Fruit fly (Drosophila melanogaster) S2 (cell line): ENCODE measurements around the gene CG14095.
"Not testable (repeated sequence)": the region's sequence is repeated elsewhere in the genome, so short reads cannot be mapped to it uniquely, and the experiment has no call there.

Source experiments
- CG8478 ChIP-seq: fragments of >200 bp; optimal IDR thresholded peaks from 2 replicates; lab custom pipeline; 2018
- CTCF ChIP-seq, 2 experiments: fragments of >200 bp; optimal IDR thresholded peaks; 2 replicates each; lab custom pipeline; 2018

Gene CG14095

DNA sequence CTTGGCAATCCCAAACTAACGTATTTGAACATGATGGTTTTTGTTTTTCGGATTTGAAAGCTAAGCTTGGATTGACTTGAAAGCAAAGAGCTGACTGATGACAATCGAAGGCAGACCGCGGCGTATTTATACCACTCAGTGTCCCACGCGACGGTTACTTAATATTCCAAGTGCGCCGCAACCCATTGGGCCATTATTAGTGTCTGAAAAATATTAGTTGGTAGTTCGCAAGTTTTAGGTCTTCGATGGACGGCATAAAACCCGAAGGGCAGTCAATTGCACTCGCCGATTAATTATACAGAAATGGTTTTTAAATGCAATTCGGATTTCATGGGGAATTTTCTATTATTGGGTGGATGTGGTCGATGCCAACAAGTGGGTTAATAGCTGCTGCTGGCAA lies at the start of gene CG14095:
TSS of gene CG14095 (minus strand) at position 101 of the 400 bp plus-strand sequence.
- TF ChIP-seq CG8478 (lab: Kevin White, UChicago) (no peak), CTCF (optimal IDR thresholded peaks at IDR 0.05; lab: Kevin White, UChicago) (no peak)

DNA sequence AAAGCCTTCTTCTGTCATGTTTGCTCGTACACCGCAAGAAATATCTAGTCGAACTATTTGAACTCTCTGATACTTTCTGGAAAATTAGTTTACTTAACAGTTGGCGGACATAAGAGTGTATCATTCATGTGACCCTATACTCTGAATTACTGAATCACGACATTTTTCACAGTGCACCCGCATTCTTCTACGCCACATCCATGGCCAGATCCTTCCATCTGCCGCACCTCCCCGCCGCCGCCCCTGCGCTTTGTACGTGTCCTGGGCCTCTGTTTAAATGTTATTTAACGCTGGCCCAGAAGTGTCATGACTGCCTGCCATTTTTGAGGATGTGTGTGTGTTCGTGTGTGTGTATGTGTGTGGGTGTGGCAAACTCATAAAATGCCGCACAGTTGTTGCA lies 48.1 kb upstream of the CG14095 start:
- TF ChIP-seq CG8478 (lab: Kevin White, UChicago) (no peak), CTCF (optimal IDR thresholded peaks at IDR 0.05; lab: Kevin White, UChicago) (no peak)

- no peak for TF ChIP-seq CG8478 (lab: Kevin White, UChicago)
- no peak for TF ChIP-seq CTCF (optimal IDR thresholded peaks at IDR 0.05; lab: Kevin White, UChicago)
Measured at dm6 chr3L:19504719-19505118, 40.2 kb upstream of the CG14095 start.

dm6 chr3L:19503770-19504169 lies 39.2 kb upstream of the CG14095 start, which contains the start of gene CG9452:
Gene CG9452 (minus strand): TSS chr3L:19503870.
- TF ChIP-seq CG8478 (lab: Kevin White, UChicago), result no peak
- no peak for TF ChIP-seq CTCF (optimal IDR thresholded peaks at IDR 0.05; lab: Kevin White, UChicago)

DNA sequence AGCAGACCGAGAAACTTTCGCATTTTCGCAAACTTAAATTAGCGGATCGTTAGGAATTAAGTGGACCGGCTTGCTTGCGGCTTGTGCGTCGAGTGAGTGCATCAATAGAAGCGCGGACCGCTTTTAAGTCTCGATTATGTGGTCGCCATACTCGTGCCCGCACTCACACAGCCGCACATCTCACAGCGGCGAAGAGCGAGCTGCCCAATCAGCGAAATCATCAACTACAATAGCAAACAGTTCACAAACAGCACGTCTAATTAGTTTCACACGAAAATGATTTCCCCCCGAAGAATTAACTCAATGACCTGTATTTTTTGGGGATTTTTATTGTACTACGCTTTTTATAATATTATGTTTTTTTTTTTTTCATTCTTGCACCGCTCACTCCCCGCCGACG lies 36.1 kb upstream of the CG14095 start, which contains the start of gene CG9451:
TSS of gene CG9451 (minus strand) at position 101 of the 400 bp plus-strand sequence.
- TF ChIP-seq CTCF (optimal IDR thresholded peaks at IDR 0.05; lab: Kevin White, UChicago), result no peak
- no peak for TF ChIP-seq CG8478 (lab: Kevin White, UChicago)

DNA sequence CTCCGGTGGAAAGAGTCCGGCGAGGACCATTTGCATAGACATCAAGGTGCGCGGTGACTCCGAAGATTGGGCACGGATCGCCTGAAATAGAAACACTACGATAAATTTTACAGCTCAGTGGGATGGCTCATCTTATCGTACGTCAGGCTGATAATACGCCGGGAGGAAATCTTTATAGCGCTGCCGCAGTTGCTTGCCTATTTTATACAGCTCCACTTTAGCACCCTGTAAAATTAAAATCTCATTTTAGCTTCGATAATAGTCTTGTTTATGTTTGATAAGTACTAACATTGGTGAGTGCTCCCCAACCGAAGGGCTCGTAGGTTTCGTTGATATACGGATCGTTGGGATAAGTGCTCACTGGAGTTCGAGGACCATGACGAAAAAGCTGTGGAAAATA lies 34.8 kb upstream of the CG14095 start:
- no peak for TF ChIP-seq CTCF (optimal IDR thresholded peaks at IDR 0.05; lab: Kevin White, UChicago)
- TF ChIP-seq CG8478 (lab: Kevin White, UChicago), result no peak

DNA sequence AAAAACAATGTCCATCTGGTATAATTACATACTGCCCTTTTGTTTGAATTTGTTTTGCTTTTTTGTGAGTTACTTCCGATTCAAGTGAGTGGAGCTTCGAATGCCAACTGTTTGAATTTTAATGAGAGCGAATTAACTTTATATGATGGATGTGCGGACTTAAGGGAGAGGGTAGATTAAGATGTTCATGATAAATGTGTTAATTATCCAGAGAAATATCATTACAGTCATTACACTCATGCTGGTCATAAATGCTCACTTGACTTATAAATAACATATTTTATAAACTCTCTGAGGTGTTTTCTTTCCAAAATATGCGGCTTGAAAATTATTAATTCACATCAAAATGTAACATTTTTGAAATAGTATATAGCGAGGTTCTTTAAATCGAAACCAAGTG lies 33.1 kb upstream of the CG14095 start, which contains the start of gene CG9449:
TSS of gene CG9449 (minus strand) at position 101 of the 400 bp plus-strand sequence.
- TF ChIP-seq CG8478 (lab: Kevin White, UChicago) (no peak), CTCF (optimal IDR thresholded peaks at IDR 0.05; lab: Kevin White, UChicago) (no peak)

DNA sequence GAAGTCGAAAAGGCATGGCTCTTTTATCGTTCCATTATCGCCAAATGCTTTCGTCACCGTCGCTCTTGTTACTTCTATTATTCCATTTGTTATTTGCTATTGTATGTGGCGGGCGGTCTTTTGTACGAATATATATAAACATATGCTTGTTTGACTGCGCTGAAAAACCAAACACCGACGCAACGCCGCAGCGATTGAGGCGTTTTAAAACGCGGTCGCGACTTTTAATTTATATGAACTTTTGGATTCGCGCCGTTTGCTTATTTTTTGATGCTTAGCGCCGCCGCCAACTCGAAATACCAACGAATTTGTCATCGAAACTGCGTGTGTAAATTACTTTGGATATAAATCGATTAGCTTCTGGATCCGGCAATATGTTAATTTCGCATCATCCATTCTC lies 32.6 kb upstream of the CG14095 start:
- TF ChIP-seq CG8478 (lab: Kevin White, UChicago) (no peak), CTCF (optimal IDR thresholded peaks at IDR 0.05; lab: Kevin White, UChicago) (no peak)

DNA sequence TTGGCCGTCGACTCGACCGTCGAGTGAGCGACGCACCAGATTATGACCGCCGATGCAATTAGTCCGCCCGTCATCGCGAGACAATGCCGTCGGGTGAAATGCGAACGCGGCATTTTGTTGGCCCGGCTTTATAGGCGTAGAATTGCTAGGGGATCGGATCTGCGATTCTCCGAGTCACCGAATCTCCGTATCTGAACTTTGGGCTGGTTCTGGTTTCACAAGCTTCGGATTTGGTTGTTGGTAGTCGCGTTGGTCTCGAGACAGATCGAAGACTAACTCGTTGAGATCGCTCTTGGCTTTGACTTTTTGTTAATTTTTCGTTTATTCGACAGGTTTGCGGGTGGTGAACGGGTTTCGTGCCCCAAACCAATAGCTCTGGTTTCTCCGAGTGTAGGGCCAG lies 32.0 kb upstream of the CG14095 start:
- TF ChIP-seq CG8478 (lab: Kevin White, UChicago) (no peak), CTCF (optimal IDR thresholded peaks at IDR 0.05; lab: Kevin White, UChicago) (no peak)

DNA sequence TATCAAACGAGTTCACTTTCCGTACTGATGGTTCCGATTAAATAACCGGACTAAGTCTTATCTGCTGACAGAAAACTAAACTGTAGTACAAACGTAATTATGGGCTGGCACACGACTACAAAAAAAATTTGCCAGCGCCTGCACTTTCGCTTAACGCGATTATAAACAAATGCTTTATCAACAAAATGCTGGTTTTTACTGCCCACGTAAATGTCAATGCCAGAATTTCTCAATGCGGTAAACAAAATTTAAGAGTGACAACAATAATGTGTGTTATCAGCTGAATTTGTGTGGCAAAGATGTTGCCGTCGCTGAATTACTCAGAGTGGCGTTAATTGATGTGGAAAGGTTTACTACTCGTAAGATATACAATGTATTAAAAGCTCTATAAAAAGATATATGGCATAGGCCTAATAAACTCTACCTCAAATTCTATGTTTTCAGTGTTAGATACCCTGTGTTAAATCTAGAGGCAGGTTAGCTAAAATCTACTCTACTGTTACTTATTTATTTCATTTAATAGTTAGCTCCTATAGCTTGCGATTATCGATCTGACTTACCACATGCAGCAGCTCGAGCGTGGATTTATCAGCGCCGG lies 31.5 kb upstream of the CG14095 start:
- TF ChIP-seq CG8478 (lab: Kevin White, UChicago) (no peak), CTCF (optimal IDR thresholded peaks at IDR 0.05; lab: Kevin White, UChicago) (no peak)

DNA sequence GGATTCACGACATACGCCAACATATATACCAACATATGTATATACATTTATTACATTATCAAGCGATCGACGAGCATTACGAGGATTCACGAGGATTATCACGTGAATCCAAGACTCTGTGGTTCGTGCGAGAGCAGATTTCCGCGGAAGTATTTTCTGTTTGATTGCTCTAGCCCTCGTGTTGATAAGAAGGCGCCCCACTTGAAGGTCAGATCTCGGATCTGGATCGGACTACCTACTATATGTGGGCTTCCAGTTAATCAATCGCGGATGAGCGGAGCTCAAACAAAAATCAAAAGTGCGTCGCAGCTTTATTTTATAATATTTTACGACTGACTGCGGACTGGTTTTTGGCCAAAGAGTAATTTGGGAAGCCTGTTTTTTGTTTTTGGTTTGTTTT lies 30.4 kb upstream of the CG14095 start:
- TF ChIP-seq CTCF (optimal IDR thresholded peaks at IDR 0.05; lab: Kevin White, UChicago), result no peak
- TF ChIP-seq CG8478 (lab: Kevin White, UChicago), result no peak

- not testable (repeated sequence) for TF ChIP-seq CTCF (optimal IDR thresholded peaks at IDR 0.05; lab: Kevin White, UChicago); CG8478 (lab: Kevin White, UChicago)
Measured at dm6 chr3L:19487260-19487659, 22.7 kb upstream of the CG14095 start, which contains the start of gene CG32212. Gene CG32212 (plus strand): TSS chr3L:19487560.

DNA sequence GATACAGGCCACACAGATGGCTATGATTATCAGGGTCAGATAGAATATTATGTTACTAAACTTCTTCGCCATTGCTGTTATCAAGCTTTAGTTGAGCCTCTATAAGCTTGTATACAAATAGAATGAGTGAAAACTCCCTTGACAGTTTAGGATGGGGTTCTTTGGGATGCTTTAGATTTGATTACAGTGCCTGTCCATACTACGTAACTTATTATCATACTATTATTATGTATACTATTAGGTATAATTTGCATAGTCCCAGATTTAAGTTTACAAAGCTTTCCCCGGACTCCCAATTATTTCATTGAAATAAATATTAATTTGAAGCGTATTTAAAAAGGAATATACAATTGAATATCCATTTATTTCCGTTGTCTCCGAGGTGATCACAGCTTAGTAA lies 21.8 kb upstream of the CG14095 start, which contains the start of gene brv1:
TSS of gene brv1 (minus strand) at position 101 of the 400 bp plus-strand sequence.
- TF ChIP-seq CG8478 (lab: Kevin White, UChicago) (no peak), CTCF (optimal IDR thresholded peaks at IDR 0.05; lab: Kevin White, UChicago) (no peak)

dm6 chr3L:19483007-19483406 lies 18.4 kb upstream of the CG14095 start:
- TF ChIP-seq CG8478 (lab: Kevin White, UChicago) (no peak), CTCF (optimal IDR thresholded peaks at IDR 0.05; lab: Kevin White, UChicago) (no peak)

DNA sequence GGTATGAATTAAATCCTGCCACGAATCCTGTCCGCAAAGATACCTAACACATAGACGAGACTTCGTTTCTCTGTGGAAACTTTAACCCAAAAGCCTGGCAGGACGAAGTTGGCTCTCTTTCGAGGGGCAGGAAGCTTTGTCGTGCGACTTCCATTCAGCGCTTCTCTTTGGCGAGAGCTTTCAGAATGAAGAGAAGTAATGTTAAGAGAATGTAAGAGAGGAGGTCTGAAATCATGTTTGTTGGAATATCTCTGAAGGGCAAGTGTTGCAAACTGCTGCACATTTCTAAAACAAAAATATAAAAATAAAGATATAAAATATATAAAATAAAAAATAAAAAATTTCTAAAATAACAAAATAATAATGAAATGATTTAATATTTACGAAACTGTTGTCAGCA lies 17.5 kb upstream of the CG14095 start:
- TF ChIP-seq CG8478 (lab: Kevin White, UChicago) (no peak), CTCF (optimal IDR thresholded peaks at IDR 0.05; lab: Kevin White, UChicago) (no peak)

dm6 chr3L:19481209-19481608 lies 16.6 kb upstream of the CG14095 start:
- TF ChIP-seq CTCF (optimal IDR thresholded peaks at IDR 0.05; lab: Kevin White, UChicago) (no peak), CG8478 (lab: Kevin White, UChicago) (no peak)
